Fruit fly (Drosophila melanogaster): ENCODE measurements around the gene chinmo.

chinmo gene

DNA sequence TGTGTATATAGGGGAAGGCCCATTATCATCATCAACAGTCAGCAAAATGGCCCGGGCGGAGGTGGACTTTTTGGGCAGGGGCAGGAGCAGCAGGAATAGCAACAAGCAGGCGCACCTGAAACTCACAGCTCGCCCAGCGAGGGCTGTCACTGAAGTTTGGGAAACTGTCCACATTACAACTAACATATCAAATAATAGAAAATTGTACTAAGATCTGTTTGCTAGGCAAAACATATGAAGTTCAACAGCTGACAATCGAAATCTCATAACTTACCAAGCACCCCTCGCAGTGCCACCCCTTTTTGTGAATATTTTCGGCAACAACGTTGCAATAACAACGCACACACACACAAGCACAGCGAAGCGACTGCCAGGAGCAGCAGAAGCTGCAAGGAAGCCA lies 26.3 kb upstream of the chinmo start (continued):
- peak; percentile 82 for TF ChIP-seq CG11560 (tag; IDR thresholded peaks at IDR 0.05)
- TF ChIP-seq B-H2 (GFP tag; optimal IDR thresholded peaks at IDR 0.05), result peak; percentile 66
- peak; percentile 31 for TF ChIP-seq CG13775 (GFP tag; optimal IDR thresholded peaks at IDR 0.05)
- TF ChIP-seq Eip74EF (GFP tag; optimal IDR thresholded peaks at IDR 0.05), result peak in 1 of 2 experiments; percentile 43
- no peak for TF ChIP-seq Hr78 (GFP tag; optimal IDR thresholded peaks at IDR 0.05)
- no peak for TF ChIP-seq lov (optimal IDR thresholded peaks at IDR 0.05)
- 0 out of 3 replicates have a peak, but pooled peaks have one; percentile 58 for TF ChIP-seq lov (GFP tag; IDR thresholded peaks at IDR 0.05)
- TF ChIP-seq CG2199 (GFP tag; IDR thresholded peaks at IDR 0.05), result 0 out of 3 replicates have a peak, but pooled peaks have one; percentile 31
- peak; percentile 17 for TF ChIP-seq CG8388 (GFP tag; optimal IDR thresholded peaks at IDR 0.05)
- TF ChIP-seq ERR (GFP tag; optimal IDR thresholded peaks at IDR 0.05), result peak; percentile 75
- TF ChIP-seq Sry-δ (GFP tag; optimal IDR thresholded peaks at IDR 0.05), result peak; percentile 41
- peak; percentile 75 for TF ChIP-seq CrebB (tag; optimal IDR thresholded peaks at IDR 0.05)
- TF ChIP-seq Dref (GFP tag; IDR thresholded peaks at IDR 0.05), result 0 out of 2 replicates have a peak, but pooled peaks have one; percentile 23
- peak; percentile 88 for TF ChIP-seq Mrtf (GFP tag; IDR thresholded peaks at IDR 0.05)
- peak; percentile 75 for TF ChIP-seq grau (tag; optimal IDR thresholded peaks at IDR 0.05)
- TF ChIP-seq emc (GFP tag; optimal IDR thresholded peaks at IDR 0.05), result peak; percentile 10
- peak; percentile 88 for TF ChIP-seq rib (GFP tag; IDR thresholded peaks at IDR 0.05)
- TF ChIP-seq tna (GFP tag; IDR thresholded peaks at IDR 0.05; ENCODE audit: partially characterized antibody), result no peak
- peak; percentile 45 for TF ChIP-seq CG12155 (GFP tag; optimal IDR thresholded peaks at IDR 0.05)
- TF ChIP-seq D19A (tag; optimal IDR thresholded peaks at IDR 0.05), result peak; percentile 47
- no peak for TF ChIP-seq NC2α (GFP tag; optimal IDR thresholded peaks at IDR 0.05)
- no peak for TF ChIP-seq CG15696 (tag; optimal IDR thresholded peaks at IDR 0.05)
- TF ChIP-seq Jarid2 (GFP tag; optimal IDR thresholded peaks at IDR 0.05), result peak; percentile 39
- peak; percentile 77 for TF ChIP-seq HmgZ (tag; optimal IDR thresholded peaks at IDR 0.05)
- peak; percentile 73 for TF ChIP-seq ewg (GFP tag; optimal IDR thresholded peaks at IDR 0.05)
- peak; percentile 83 for TF ChIP-seq CG1603 (tag; optimal IDR thresholded peaks at IDR 0.05)
- TF ChIP-seq inv (GFP tag; IDR thresholded peaks at IDR 0.05; ENCODE audit: partially characterized antibody), result no peak
- TF ChIP-seq zfh2 (GFP tag; optimal IDR thresholded peaks at IDR 0.05), result peak; percentile 75
- no peak for TF ChIP-seq Dp (GFP tag; optimal IDR thresholded peaks at IDR 0.05)
- TF ChIP-seq dan (GFP tag; IDR thresholded peaks at IDR 0.05), result no peak
- peak; percentile 67 for TF ChIP-seq CG4424 (GFP tag; optimal IDR thresholded peaks at IDR 0.05)
- TF ChIP-seq CG14667 (GFP tag; IDR thresholded peaks at IDR 0.05), result peak; percentile 79
- peak; percentile 22 for TF ChIP-seq CG5180 (GFP tag; optimal IDR thresholded peaks at IDR 0.05)
- no peak for TF ChIP-seq Dip2 (GFP tag; IDR thresholded peaks at IDR 0.05)
- peak; percentile 18 for TF ChIP-seq CG4617 (GFP tag; optimal IDR thresholded peaks at IDR 0.05; ENCODE audit: borderline replicate concordance)
- TF ChIP-seq CG43689 (GFP tag; IDR thresholded peaks at IDR 0.05), result peak; percentile 75
- peak; percentile 65; the same call in 1 of the 2 replicates for TF ChIP-seq CG32767 (GFP tag; IDR thresholded peaks at IDR 0.05)
- TF ChIP-seq CG12104 (GFP tag; optimal IDR thresholded peaks at IDR 0.05), result peak; percentile 19
- TF ChIP-seq CG31224 (GFP tag; IDR thresholded peaks at IDR 0.05), result peak; percentile 80
- peak; percentile 86 for TF ChIP-seq sens (GFP tag)
- TF ChIP-seq MESR4 (GFP tag; optimal IDR thresholded peaks at IDR 0.05), result no peak
- peak; percentile 77 for TF ChIP-seq Rx (GFP tag; IDR thresholded peaks at IDR 0.05)
- TF ChIP-seq HLH3B (GFP tag; IDR thresholded peaks at IDR 0.05), result peak; percentile 91
- peak; percentile 71 for TF ChIP-seq HLH54F (GFP tag; optimal IDR thresholded peaks at IDR 0.05)
- TF ChIP-seq Abd-B (GFP tag; optimal IDR thresholded peaks at IDR 0.05), result peak; percentile 21
- TF ChIP-seq NK7.1 (GFP tag; optimal IDR thresholded peaks at IDR 0.05), result peak; percentile 45
- TF ChIP-seq CG7745 (tag; optimal IDR thresholded peaks at IDR 0.05), result no peak
- TF ChIP-seq dpn (GFP tag; optimal IDR thresholded peaks at IDR 0.05), result peak; percentile 71 to 79
- no peak for TF ChIP-seq C15 (GFP tag; IDR thresholded peaks at IDR 0.05)
- TF ChIP-seq CG18599 (GFP tag; optimal IDR thresholded peaks at IDR 0.05), result peak; percentile 93
- peak; percentile 62 for TF ChIP-seq sug (tag; optimal IDR thresholded peaks at IDR 0.05)
